Worm (Caenorhabditis elegans) whole organism, L4 larva: Measurements from ENCODE around the gene popl-5.

Experiments
- D1046.2 ChIP-seq: fragments of 200-800 bp; sonication (Bioruptor generic); IDR thresholded peaks from 2 replicates; pipeline ENCODE4 v1.3.6; 2022; ENCODE audit warnings: missing genetic modification characterization, missing compliant biosample characterization
- F26F4.8 ChIP-seq: fragments of 200-800 bp; sonication (Bioruptor generic); conservative IDR thresholded peaks from 2 replicates; pipeline ENCODE4 v1.3.6; 2022; ENCODE audit warnings: missing genetic modification characterization, missing compliant biosample characterization
- F49E8.2 ChIP-seq: sonication (generic microtip); optimal IDR thresholded peaks from 2 replicates; lab custom pipeline; 2016; ENCODE audit warnings: missing compliant biosample characterization, mild to moderate bottlenecking, missing genetic modification characterization, borderline replicate concordance
- T20F7.1 ChIP-seq: fragments of 200-800 bp; sonication (Bioruptor generic); optimal IDR thresholded peaks from 2 replicates; lab custom pipeline; 2018; ENCODE audit warnings: mild to moderate bottlenecking, missing genetic modification characterization, missing compliant biosample characterization
- Y75B8A.6 ChIP-seq: fragments of 200-800 bp; sonication (Bioruptor generic); IDR thresholded peaks from 2 replicates; pipeline ENCODE4 v1.3.6; 2022; ENCODE audit warnings: missing genetic modification reagents, missing genetic modification characterization, missing compliant biosample characterization
- ZK546.5 ChIP-seq, 2 experiments: sonication (generic microtip); optimal IDR thresholded peaks; 2 replicates each; lab custom pipeline; 2017; ENCODE audit warnings: missing biosample characterization in 2 of 2, missing genetic modification characterization in 2 of 2
- arid-1 ChIP-seq: fragments of 200-800 bp; sonication (Bioruptor generic); conservative IDR thresholded peaks from 2 replicates; pipeline ENCODE4 v1.3.6; 2022; ENCODE audit warnings: missing genetic modification reagents, missing genetic modification characterization, missing compliant biosample characterization
- attf-4 ChIP-seq: sonication (generic microtip); optimal IDR thresholded peaks from 3 replicates; lab custom pipeline; 2017; ENCODE audit warnings: missing biosample characterization, missing genetic modification characterization
- ceh-20 ChIP-seq: fragments of 200-800 bp; sonication (Bioruptor generic); IDR thresholded peaks from 2 replicates; pipeline ENCODE4 v1.3.6; 2022; ENCODE audit warnings: missing genetic modification reagents, missing genetic modification characterization, missing compliant biosample characterization
- ceh-32 ChIP-seq: sonication (generic microtip); optimal IDR thresholded peaks from 2 replicates; lab custom pipeline; 2016; ENCODE audit warnings: mild to moderate bottlenecking, missing genetic modification characterization, missing compliant biosample characterization; ENCODE audit not compliant: poor library complexity
- ceh-82 ChIP-seq: sonication (generic microtip); optimal IDR thresholded peaks from 2 replicates; lab custom pipeline; 2017; ENCODE audit warnings: missing biosample characterization, missing genetic modification characterization
- daf-16 ChIP-seq, 3 experiments: sonication (generic microtip); optimal IDR thresholded peaks; 2 replicates each; lab custom pipeline; 2016 to 2017; ENCODE audit warnings: missing genetic modification characterization in 3 of 3, missing genetic modification reagents in 3 of 3, mild to moderate bottlenecking in 2 of 3, missing compliant biosample characterization in 2 of 3, missing biosample characterization in 1 of 3, moderate library complexity in 1 of 3
- dmd-6 ChIP-seq: fragments of 200-800 bp; sonication (Bioruptor generic); IDR thresholded peaks from 2 replicates; pipeline ENCODE4 v1.3.6; 2022; ENCODE audit warnings: missing genetic modification reagents, missing genetic modification characterization, missing compliant biosample characterization
- duxl-1 ChIP-seq: sonication (generic microtip); optimal IDR thresholded peaks from 2 replicates; lab custom pipeline; 2016; ENCODE audit warnings: mild to moderate bottlenecking, missing genetic modification characterization, moderate library complexity, missing compliant biosample characterization; ENCODE audit not compliant: poor library complexity
- dve-1 ChIP-seq: sonication (generic microtip); optimal IDR thresholded peaks from 2 replicates; lab custom pipeline; 2017; ENCODE audit warnings: antibody characterized with exemption, mild to moderate bottlenecking, missing genetic modification characterization, missing compliant biosample characterization; ENCODE audit not compliant: insufficient read depth
- egl-43 ChIP-seq: fragments of 200-800 bp; sonication (Bioruptor generic); IDR thresholded peaks from 2 replicates; pipeline ENCODE4 v1.3.6; 2022; ENCODE audit warnings: missing genetic modification reagents, missing genetic modification characterization, missing compliant biosample characterization
- fkh-10 ChIP-seq: fragments of 150-350 bp; optimal IDR thresholded peaks from 2 replicates; lab custom pipeline; 2014; ENCODE audit warnings: missing biosample characterization, missing genetic modification reagents, missing genetic modification characterization
- hif-1 ChIP-seq, 2 experiments: sonication (generic microtip); optimal IDR thresholded peaks; 2 replicates each; lab custom pipeline; 2016 to 2017; ENCODE audit warnings: missing compliant biosample characterization in 2 of 2, missing genetic modification characterization in 2 of 2, missing genetic modification reagents in 2 of 2, missing genotype in 2 of 2, mild to moderate bottlenecking in 1 of 2
- hlh-11 ChIP-seq: fragments of 200-800 bp; sonication (Bioruptor generic); optimal IDR thresholded peaks from 2 replicates; lab custom pipeline; 2018; ENCODE audit warnings: mild to moderate bottlenecking, missing genetic modification characterization, missing compliant biosample characterization
- jun-1 ChIP-seq: fragments of 150-350 bp; optimal IDR thresholded peaks from 2 replicates; lab custom pipeline; 2014; ENCODE audit warnings: missing biosample characterization, missing genetic modification reagents, missing genetic modification characterization
- lim-7 ChIP-seq: fragments of 200-800 bp; sonication (Bioruptor generic); IDR thresholded peaks from 2 replicates; pipeline ENCODE4 v1.3.6; 2022; ENCODE audit warnings: missing genetic modification characterization, missing compliant biosample characterization
- lin-1 ChIP-seq: fragments of 200-800 bp; sonication (Bioruptor generic); IDR thresholded peaks from 2 replicates; pipeline ENCODE4 v1.3.6; 2022; ENCODE audit warnings: missing genetic modification reagents, missing genetic modification characterization, missing compliant biosample characterization
- lin-13 ChIP-seq: fragments of 150-350 bp; optimal IDR thresholded peaks from 2 replicates; lab custom pipeline; 2014; ENCODE audit warnings: missing biosample characterization, missing genetic modification reagents, missing genetic modification characterization
- lin-29 ChIP-seq: fragments of 200-800 bp; sonication (Bioruptor generic); IDR thresholded peaks from 2 replicates; pipeline ENCODE4 v1.3.6; 2022; ENCODE audit warnings: missing genetic modification reagents, missing genetic modification characterization, missing compliant biosample characterization
- lin-38 ChIP-seq: fragments of 200-800 bp; sonication (Bioruptor generic); IDR thresholded peaks from 2 replicates; pipeline ENCODE4 v1.3.6; 2022; ENCODE audit warnings: missing genetic modification reagents, missing genetic modification characterization, missing compliant biosample characterization
- lin-39 ChIP-seq: fragments of 150-350 bp; optimal IDR thresholded peaks from 2 replicates; lab custom pipeline; 2014; ENCODE audit warnings: missing biosample characterization, missing genetic modification reagents, missing genetic modification characterization
- mdt-29 ChIP-seq: fragments of 200-800 bp; sonication (Bioruptor generic); IDR thresholded peaks from 2 replicates; pipeline ENCODE4 v1.3.6; 2022; ENCODE audit warnings: missing genetic modification reagents, missing genetic modification characterization, missing compliant biosample characterization
- mes-2 ChIP-seq: sonication (generic microtip); optimal IDR thresholded peaks from 2 replicates; lab custom pipeline; 2016; ENCODE audit warnings: missing genotype, mild to moderate bottlenecking, missing genetic modification characterization, missing compliant biosample characterization; ENCODE audit not compliant: poor library complexity, severe bottlenecking
- mxl-3 ChIP-seq: fragments of 200-800 bp; sonication (Bioruptor generic); optimal IDR thresholded peaks from 2 replicates; lab custom pipeline; 2018; ENCODE audit warnings: mild to moderate bottlenecking, missing genetic modification characterization, missing compliant biosample characterization
- nhr-10 ChIP-seq: fragments of 150-350 bp; optimal IDR thresholded peaks from 2 replicates; lab custom pipeline; 2014; ENCODE audit warnings: missing biosample characterization, missing genetic modification characterization
- nhr-25 ChIP-seq: sonication (generic microtip); optimal IDR thresholded peaks from 2 replicates; lab custom pipeline; 2017; ENCODE audit warnings: missing genetic modification characterization, mild to moderate bottlenecking, missing compliant biosample characterization, antibody characterized with exemption, moderate library complexity, borderline replicate concordance; ENCODE audit not compliant: insufficient read depth
- nhr-76 ChIP-seq: fragments of 150-350 bp; optimal IDR thresholded peaks from 2 replicates; lab custom pipeline; 2014; ENCODE audit warnings: missing biosample characterization, missing genetic modification characterization
- nhr-77 ChIP-seq: fragments of 150-350 bp; optimal IDR thresholded peaks from 2 replicates; lab custom pipeline; 2014; ENCODE audit warnings: missing biosample characterization, missing genetic modification characterization
- php-3 ChIP-seq: fragments of 200-800 bp; sonication (Bioruptor generic); IDR thresholded peaks from 2 replicates; pipeline ENCODE4 v1.3.6; 2022; ENCODE audit warnings: missing genetic modification reagents, missing genetic modification characterization, missing compliant biosample characterization
- pqm-1 ChIP-seq: sonication (generic microtip); optimal IDR thresholded peaks from 2 replicates; lab custom pipeline; 2017; ENCODE audit warnings: missing biosample characterization, missing genetic modification characterization
- saeg-2 ChIP-seq: fragments of 200-800 bp; sonication (Bioruptor generic); IDR thresholded peaks from 2 replicates; pipeline ENCODE4 v1.3.6; 2022; ENCODE audit warnings: missing genetic modification reagents, missing genetic modification characterization, missing compliant biosample characterization
- sdz-12 ChIP-seq: fragments of 200-800 bp; sonication (Bioruptor generic); optimal IDR thresholded peaks from 2 replicates; lab custom pipeline; 2018; ENCODE audit warnings: mild to moderate bottlenecking, missing genetic modification characterization, missing compliant biosample characterization
- snpc-4 ChIP-seq: fragments of 150-350 bp; optimal IDR thresholded peaks from 2 replicates; lab custom pipeline; 2014; ENCODE audit warnings: missing biosample characterization, missing genetic modification characterization
- tag-97 ChIP-seq: fragments of 200-800 bp; sonication (Bioruptor generic); IDR thresholded peaks from 2 replicates; pipeline ENCODE4 v1.3.6; 2022; ENCODE audit warnings: missing genetic modification characterization, missing compliant biosample characterization
- tra-1 ChIP-seq: fragments of 200-800 bp; sonication (Bioruptor generic); IDR thresholded peaks from 2 replicates; pipeline ENCODE4 v1.3.6; 2022; ENCODE audit warnings: missing genetic modification reagents, missing genetic modification characterization, missing compliant biosample characterization
- unc-130 ChIP-seq: sonication (generic microtip); optimal IDR thresholded peaks from 2 replicates; lab custom pipeline; 2016; ENCODE audit warnings: missing genetic modification reagents, missing genetic modification characterization, missing compliant biosample characterization
- unc-39 ChIP-seq: sonication (generic microtip); optimal IDR thresholded peaks from 2 replicates; lab custom pipeline; 2017; ENCODE audit warnings: missing biosample characterization, missing genetic modification characterization
- unc-62 ChIP-seq, 3 experiments: fragments of 150-350 bp in 1 of 3; sonication (generic microtip); optimal IDR thresholded peaks in 2 of 3; peaks in 1 of 3; 1 replicate in 1 of 3; 2 replicates in 2 of 3; lab custom pipeline; 2014 to 2017; ENCODE audit warnings: missing biosample characterization in 3 of 3, missing genetic modification characterization in 3 of 3, missing genetic modification reagents in 3 of 3, missing genotype in 1 of 3
- zag-1 ChIP-seq: fragments of 150-350 bp; optimal IDR thresholded peaks from 2 replicates; lab custom pipeline; 2014; ENCODE audit warnings: missing biosample characterization, missing genetic modification characterization
- zip-11 ChIP-seq: fragments of 200-800 bp; sonication (Bioruptor generic); IDR thresholded peaks from 2 replicates; pipeline ENCODE4 v1.3.6; 2022; ENCODE audit warnings: missing genetic modification characterization, missing compliant biosample characterization
- ztf-7 ChIP-seq: fragments of 150-350 bp; optimal IDR thresholded peaks from 2 replicates; lab custom pipeline; 2014; ENCODE audit warnings: missing biosample characterization, missing genetic modification characterization

popl-5 gene

ce11 chrIII:11465394-11465948 is 21.7 kb downstream of the popl-5 start (continued):
- TF ChIP-seq nhr-76 (tag; lab: Kevin White, UChicago) (no peak), ceh-20 (no peak), unc-130 (GFP tag; lab: Kevin White, UChicago) (no peak), zip-11 (no peak), ZK546.5 (tag; optimal IDR thresholded peaks at IDR 0.05; lab: Kevin White, UChicago) (no peak), dve-1 (peak; percentile 51), snpc-4 (tag; lab: Kevin White, UChicago) (peak; percentile 8), mxl-3 (no peak), dmd-6 (GFP tag; lab: Robert Waterston, UW) (peak; percentile 57), lin-1 (GFP tag; lab: Robert Waterston, UW) (no peak), nhr-77 (tag; lab: Kevin White, UChicago) (no peak), lin-38 (GFP tag; lab: Robert Waterston, UW) (0 out of 2 replicates have a peak, but pooled peaks have one; percentile 9), fkh-10 (GFP tag; lab: Kevin White, UChicago) (no peak), pqm-1 (tag; lab: Kevin White, UChicago) (peak; percentile 53), nhr-25 (no peak), hlh-11 (tag; lab: Kevin White, UChicago) (peak; percentile 57), mes-2 (tag; lab: Kevin White, UChicago) (peak; percentile 25), tag-97 (GFP tag; lab: Robert Waterston, UW) (no peak), lin-29 (GFP tag; lab: Robert Waterston, UW) (no peak), T20F7.1 (GFP tag; lab: Kevin White, UChicago) (no peak), php-3 (0 out of 2 replicates have a peak, but pooled peaks have one; percentile 29), nhr-10 (tag; lab: Kevin White, UChicago) (no peak), attf-4 (no peak), unc-62 (GFP tag; optimal IDR thresholded peaks at IDR 0.05 in 1 of 2; lab: Kevin White, UChicago) (no peak), unc-62 (tag; optimal IDR thresholded peaks at IDR 0.05; lab: Kevin White, UChicago) (no peak), lim-7 (GFP tag; lab: Robert Waterston, UW) (no peak), egl-43 (GFP tag; lab: Robert Waterston, UW) (no peak), duxl-1 (tag; lab: Kevin White, UChicago) (no peak), hif-1 (tag; optimal IDR thresholded peaks at IDR 0.05; lab: Kevin White, UChicago) (no peak), ztf-7 (no peak), lin-13 (GFP tag; lab: Kevin White, UChicago) (peak; percentile 18)
- TF ChIP-seq, all 104 proteins: peak for 15

- peak; percentile 65 for TF ChIP-seq nhr-77 (tag; lab: Kevin White, UChicago)
- no peak for TF ChIP-seq daf-16 (GFP tag; optimal IDR thresholded peaks at IDR 0.05; lab: Kevin White, UChicago)
- peak; percentile 39 for TF ChIP-seq daf-16 (tag; optimal IDR thresholded peaks at IDR 0.05; lab: Kevin White, UChicago)
- TF ChIP-seq D1046.2 = 0 out of 2 replicates have a peak, but pooled peaks have one; percentile 45
- TF ChIP-seq tag-97 (GFP tag; lab: Robert Waterston, UW) = no peak
- TF ChIP-seq zag-1 (tag; lab: Kevin White, UChicago) = no peak
- TF ChIP-seq unc-39 (tag; lab: Kevin White, UChicago) = no peak
- TF ChIP-seq tra-1 (GFP tag; lab: Robert Waterston, UW) = no peak
- TF ChIP-seq mdt-29 = peak; percentile 66; the same call in 1 of the 2 replicates
- no peak for TF ChIP-seq ceh-20
- TF ChIP-seq ZK546.5 (tag; optimal IDR thresholded peaks at IDR 0.05; lab: Kevin White, UChicago) = no peak
- no peak for TF ChIP-seq nhr-76 (tag; lab: Kevin White, UChicago)
- no peak for TF ChIP-seq sdz-12 (GFP tag; lab: Kevin White, UChicago)
- TF ChIP-seq jun-1 = no peak
- peak; percentile 87 for TF ChIP-seq hlh-11 (tag; lab: Kevin White, UChicago)
- peak; percentile 32 for TF ChIP-seq pqm-1 (tag; lab: Kevin White, UChicago)
- TF ChIP-seq dve-1 = peak; percentile 85
- no peak for TF ChIP-seq lin-39 (tag; lab: Kevin White, UChicago)
- no peak for TF ChIP-seq ceh-82
- TF ChIP-seq F26F4.8 (GFP tag; lab: Robert Waterston, UW) = no peak
- TF ChIP-seq arid-1 = peak; percentile 20; the same call in 1 of the 2 replicates
- no peak for TF ChIP-seq F49E8.2 (tag; lab: Kevin White, UChicago)
- 0 out of 2 replicates have a peak, but pooled peaks have one; percentile 24 for TF ChIP-seq lim-7 (GFP tag; lab: Robert Waterston, UW)
- TF ChIP-seq Y75B8A.6 (GFP tag; lab: Robert Waterston, UW) = 0 out of 2 replicates have a peak, but pooled peaks have one; percentile 5
- TF ChIP-seq nhr-10 (tag; lab: Kevin White, UChicago) = peak; percentile 8
- TF ChIP-seq T20F7.1 (GFP tag; lab: Kevin White, UChicago) = no peak
- TF ChIP-seq snpc-4 (tag; lab: Kevin White, UChicago) = peak; percentile 88
- no peak for TF ChIP-seq saeg-2
- TF ChIP-seq ceh-32 (tag; lab: Kevin White, UChicago) = no peak
- no peak for TF ChIP-seq attf-4
These were observed 23.4 kb downstream of the popl-5 start for ce11 chrIII:11463726-11464125.
